Fruit fly (Drosophila melanogaster) whole organism, embryonic: ENCODE results near the gene CG10581.

Experiments
- Aef1 ChIP-seq: fragments of 200-800 bp; sonication (Bioruptor generic); IDR thresholded peaks from 3 replicates; pipeline ENCODE4 v1.3.6; 2022; ENCODE audit warnings: missing biosample characterization, missing genetic modification characterization
- Awh ChIP-seq: fragments of 200-800 bp; sonication (Bioruptor generic); IDR thresholded peaks from 2 replicates; pipeline ENCODE4, ENCODE4 v1.3.6; 2022; ENCODE audit warnings: missing biosample characterization, missing genetic modification characterization
- CG10543 ChIP-seq: fragments of 200-800 bp; sonication (Bioruptor generic); optimal IDR thresholded peaks from 3 replicates; lab custom pipeline; 2017; ENCODE audit warnings: missing biosample characterization, mild to moderate bottlenecking, missing genetic modification characterization, moderate library complexity
- CG12744 ChIP-seq: fragments of 200-800 bp; sonication (Bioruptor generic); optimal IDR thresholded peaks from 2 replicates; lab custom pipeline; 2016; ENCODE audit warnings: missing biosample characterization, missing genetic modification characterization
- CG14014 ChIP-seq: fragments of 200-800 bp; sonication (Bioruptor generic); IDR thresholded peaks from 2 replicates; pipeline ENCODE4 v1.3.6; 2022; ENCODE audit warnings: missing biosample characterization, missing genetic modification characterization
- CG15011 ChIP-seq: fragments of 200-800 bp; sonication (Bioruptor generic); optimal IDR thresholded peaks from 3 replicates; lab custom pipeline; 2018; ENCODE audit warnings: missing biosample characterization, mild to moderate bottlenecking, missing genetic modification characterization
- CG15514 ChIP-seq: fragments of 200-800 bp; sonication (Bioruptor generic); optimal IDR thresholded peaks from 3 replicates; lab custom pipeline; 2017; ENCODE audit warnings: missing biosample characterization, missing genetic modification characterization, mild to moderate bottlenecking, moderate library complexity, missing genetic modification reagents
- CG18476 ChIP-seq: fragments of 200-800 bp; sonication (Bioruptor generic); optimal IDR thresholded peaks from 2 replicates; lab custom pipeline; 2016; ENCODE audit warnings: missing biosample characterization, mild to moderate bottlenecking, missing genetic modification characterization
- CG2889 ChIP-seq: fragments of 200-800 bp; sonication (Bioruptor generic); IDR thresholded peaks from 3 replicates; pipeline ENCODE4 v1.3.6; 2022; ENCODE audit warnings: missing biosample characterization, missing genetic modification characterization
- CG3163 ChIP-seq: fragments of 200-800 bp; sonication (Bioruptor generic); optimal IDR thresholded peaks from 3 replicates; lab custom pipeline; 2016; ENCODE audit warnings: missing biosample characterization, missing genetic modification characterization
- CG32772 ChIP-seq: fragments of 200-800 bp; sonication (Bioruptor generic); IDR thresholded peaks from 2 replicates; pipeline ENCODE4 v1.3.6; 2022; ENCODE audit warnings: missing biosample characterization, missing genetic modification characterization
- CG3847 ChIP-seq: fragments of 200-800 bp; sonication (Bioruptor generic); IDR thresholded peaks from 2 replicates; pipeline ENCODE4 v1.3.6; 2022; ENCODE audit warnings: missing biosample characterization, missing genetic modification characterization
- CG4328 ChIP-seq: fragments of 200-800 bp; sonication (Bioruptor generic); optimal IDR thresholded peaks from 3 replicates; lab custom pipeline; 2017; ENCODE audit warnings: missing biosample characterization, missing genetic modification reagents, missing genetic modification characterization
- CG6254 ChIP-seq: fragments of 200-800 bp; sonication (Bioruptor generic); optimal IDR thresholded peaks from 3 replicates; lab custom pipeline; 2017; ENCODE audit warnings: mild to moderate bottlenecking, missing biosample characterization, missing genetic modification reagents, missing genetic modification characterization
- CG6654 ChIP-seq: fragments of 200-800 bp; sonication (Bioruptor generic); optimal IDR thresholded peaks from 2 replicates; lab custom pipeline; 2017; ENCODE audit warnings: missing biosample characterization, mild to moderate bottlenecking, missing genetic modification characterization
- CG6683 ChIP-seq: fragments of 200-800 bp; sonication (Bioruptor generic); optimal IDR thresholded peaks from 2 replicates; lab custom pipeline; 2017; ENCODE audit warnings: missing biosample characterization, mild to moderate bottlenecking, missing genetic modification characterization, missing genetic modification reagents
- CG7928 ChIP-seq: fragments of 200-800 bp; sonication (Bioruptor generic); optimal IDR thresholded peaks from 2 replicates; lab custom pipeline; 2017; ENCODE audit warnings: missing biosample characterization, mild to moderate bottlenecking, missing genetic modification characterization
- CG8089 ChIP-seq: fragments of 200-800 bp; sonication (Bioruptor generic); optimal IDR thresholded peaks from 3 replicates; lab custom pipeline; 2016; ENCODE audit warnings: missing biosample characterization, missing genetic modification characterization
- CG8388 ChIP-seq: fragments of 200-800 bp; sonication (Bioruptor generic); optimal IDR thresholded peaks from 2 replicates; lab custom pipeline; 2019; ENCODE audit warnings: missing biosample characterization, mild to moderate bottlenecking, missing genetic modification characterization, moderate library complexity
- CG8924 ChIP-seq: fragments of 200-800 bp; optimal IDR thresholded peaks from 3 replicates; lab custom pipeline; 2019; ENCODE audit warnings: missing biosample characterization, mild to moderate bottlenecking, missing genetic modification characterization, moderate library complexity
- D19A ChIP-seq: fragments of 200-800 bp; optimal IDR thresholded peaks from 3 replicates; lab custom pipeline; 2019; ENCODE audit warnings: missing biosample characterization, mild to moderate bottlenecking, missing genetic modification characterization, moderate library complexity
- Doc3 ChIP-seq: fragments of 200-800 bp; sonication (Bioruptor generic); IDR thresholded peaks from 3 replicates; pipeline ENCODE4 v1.3.6; 2022; ENCODE audit warnings: missing biosample characterization, missing genetic modification characterization; ENCODE audit not compliant: partially characterized antibody
- Fer1 ChIP-seq: fragments of 200-800 bp; sonication (Bioruptor generic); optimal IDR thresholded peaks from 2 replicates; lab custom pipeline; 2017; ENCODE audit warnings: missing biosample characterization, mild to moderate bottlenecking, missing genetic modification characterization
- Mad ChIP-seq: fragments of 200-800 bp; sonication (Bioruptor generic); optimal IDR thresholded peaks from 2 replicates; lab custom pipeline; 2016; ENCODE audit warnings: missing biosample characterization, missing genetic modification characterization
- Pdp1 ChIP-seq, 2 experiments: fragments of 200-800 bp; sonication (Bioruptor generic); optimal IDR thresholded peaks; 3 replicates each; lab custom pipeline; 2016; ENCODE audit warnings: missing biosample characterization in 2 of 2, missing genetic modification characterization in 2 of 2, mild to moderate bottlenecking in 1 of 2, moderate library complexity in 1 of 2
- TFAM ChIP-seq: fragments of 200-800 bp; sonication (Bioruptor generic); optimal IDR thresholded peaks from 2 replicates; lab custom pipeline; 2017; ENCODE audit warnings: missing biosample characterization, missing genetic modification characterization, inconsistent platforms
- al ChIP-seq: fragments of 200-800 bp; sonication (Bioruptor generic); IDR thresholded peaks from 2 replicates; pipeline ENCODE4 v1.3.6; 2022; ENCODE audit warnings: missing biosample characterization, missing genetic modification characterization
- bbx ChIP-seq: fragments of 200-800 bp; sonication (Bioruptor generic); IDR thresholded peaks from 2 replicates; pipeline ENCODE4 v1.3.6; 2022; ENCODE audit warnings: missing biosample characterization, missing genetic modification characterization; ENCODE audit not compliant: partially characterized antibody
- bsh ChIP-seq, 2 experiments: fragments of 200-800 bp; sonication (Bioruptor generic); optimal IDR thresholded peaks; 2 replicates each; lab custom pipeline; 2017 to 2018; ENCODE audit warnings: mild to moderate bottlenecking in 2 of 2, missing biosample characterization in 2 of 2, missing genetic modification characterization in 2 of 2, moderate library complexity in 1 of 2
- caup ChIP-seq: fragments of 200-800 bp; sonication (Bioruptor generic); optimal IDR thresholded peaks from 3 replicates; lab custom pipeline; 2017; ENCODE audit warnings: missing biosample characterization, mild to moderate bottlenecking, missing genetic modification characterization, moderate library complexity; ENCODE audit not compliant: severe bottlenecking
- chinmo ChIP-seq: fragments of 200-800 bp; sonication (Bioruptor generic); IDR thresholded peaks from 4 replicates; pipeline ENCODE4 v1.3.6; 2022; ENCODE audit warnings: missing biosample characterization, missing genetic modification characterization; ENCODE audit not compliant: partially characterized antibody
- dpn ChIP-seq, 2 experiments: fragments of 200-800 bp; sonication (Bioruptor generic); optimal IDR thresholded peaks; 3 replicates each; lab custom pipeline; 2016; ENCODE audit warnings: missing biosample characterization in 2 of 2, missing genetic modification characterization in 2 of 2
- gce ChIP-seq: fragments of 200-800 bp; sonication (Bioruptor generic); IDR thresholded peaks from 3 replicates; pipeline ENCODE4 v1.3.6; 2022; ENCODE audit warnings: missing biosample characterization, missing genetic modification characterization
- her ChIP-seq: fragments of 200-800 bp; sonication (Bioruptor generic); optimal IDR thresholded peaks from 2 replicates; lab custom pipeline; 2016; ENCODE audit warnings: missing biosample characterization, missing genetic modification characterization
- inv ChIP-seq: fragments of 200-800 bp; sonication (Bioruptor generic); IDR thresholded peaks from 2 replicates; pipeline ENCODE4 v1.3.6; 2022; ENCODE audit warnings: missing biosample characterization, missing genetic modification characterization; ENCODE audit not compliant: partially characterized antibody
- knrl ChIP-seq: fragments of 200-800 bp; sonication (Bioruptor generic); IDR thresholded peaks from 3 replicates; pipeline ENCODE4 v1.3.6; 2022; ENCODE audit warnings: missing biosample characterization, missing genetic modification characterization; ENCODE audit not compliant: partially characterized antibody
- luna ChIP-seq: fragments of 200-800 bp; sonication (Bioruptor generic); optimal IDR thresholded peaks from 2 replicates; lab custom pipeline; 2016; ENCODE audit warnings: missing biosample characterization, missing genetic modification characterization
- nmo ChIP-seq: fragments of 200-800 bp; sonication (Bioruptor generic); optimal IDR thresholded peaks from 2 replicates; lab custom pipeline; 2018; ENCODE audit warnings: missing biosample characterization, mild to moderate bottlenecking, missing genetic modification characterization, moderate library complexity
- pan ChIP-seq, 4 experiments: fragments of >200 bp in 3 of 4; fragments of 200-800 bp in 1 of 4; sonication (Bioruptor generic) in 1 of 4; optimal IDR thresholded peaks in 3 of 4; IDR thresholded peaks in 1 of 4; 2 replicates each; pipeline versions ENCODE4 v1.3.6 to Lab custom; 2017 to 2022; ENCODE audit warnings: missing biosample characterization in 2 of 4, missing genetic modification characterization in 2 of 4, mixed read lengths in 1 of 4
- pfk ChIP-seq: fragments of 200-800 bp; sonication (Bioruptor generic); optimal IDR thresholded peaks from 2 replicates; lab custom pipeline; 2018; ENCODE audit warnings: missing biosample characterization, mild to moderate bottlenecking, missing genetic modification characterization, moderate library complexity
- pita ChIP-seq: fragments of 200-800 bp; sonication (Bioruptor generic); optimal IDR thresholded peaks from 2 replicates; lab custom pipeline; 2017; ENCODE audit warnings: missing biosample characterization, mild to moderate bottlenecking, missing genetic modification characterization
- repo ChIP-seq: fragments of 200-800 bp; sonication (Bioruptor generic); optimal IDR thresholded peaks from 2 replicates; lab custom pipeline; 2016; ENCODE audit warnings: missing biosample characterization, missing genetic modification characterization
- rib ChIP-seq: fragments of 200-800 bp; sonication (Bioruptor generic); IDR thresholded peaks from 2 replicates; pipeline ENCODE4 v1.3.6; 2022; ENCODE audit warnings: missing biosample characterization, missing genetic modification characterization
- salm ChIP-seq: fragments of 200-800 bp; sonication (Bioruptor generic); optimal IDR thresholded peaks from 2 replicates; lab custom pipeline; 2018; ENCODE audit warnings: missing biosample characterization, mild to moderate bottlenecking, missing genetic modification characterization
- slbo ChIP-seq: fragments of 200-800 bp; sonication (Bioruptor generic); IDR thresholded peaks from 2 replicates; pipeline ENCODE4 v1.3.6; 2022; ENCODE audit warnings: missing biosample characterization, missing genetic modification characterization
- so ChIP-seq: fragments of 200-800 bp; sonication (Bioruptor generic); IDR thresholded peaks from 3 replicates; pipeline ENCODE4 v1.3.6; 2022; ENCODE audit warnings: missing biosample characterization, missing genetic modification characterization
- ssp ChIP-seq: fragments of 200-800 bp; sonication (Bioruptor generic); IDR thresholded peaks from 2 replicates; pipeline ENCODE4 v1.3.6; 2022; ENCODE audit warnings: missing biosample characterization, missing genetic modification characterization
- stc ChIP-seq: fragments of 200-800 bp; sonication (Bioruptor generic); IDR thresholded peaks from 2 replicates; pipeline ENCODE4 v1.3.6; 2022; ENCODE audit warnings: missing biosample characterization, missing genetic modification characterization
- zfh1 ChIP-seq: fragments of 200-800 bp; sonication (Bioruptor generic); IDR thresholded peaks from 3 replicates; pipeline ENCODE4 v1.3.6; 2022; ENCODE audit warnings: missing biosample characterization, missing genetic modification characterization

Gene CG10581

dm6 chr3L:21058651-21059050 lies 24.6 kb upstream of the CG10581 start (continued):
- TF ChIP-seq salm (tag; lab: Kevin White, UChicago) (no peak), caup (GFP tag; lab: Kevin White, UChicago) (peak; percentile 9), bbx (GFP tag; lab: Robert Waterston, UW) (peak; percentile 17; the same call in 1 of the 2 replicates), inv (GFP tag; lab: Robert Waterston, UW) (no peak), knrl (GFP tag; lab: Robert Waterston, UW) (0 out of 3 replicates have a peak, but pooled peaks have one; percentile 7), zfh1 (0 out of 3 replicates have a peak, but pooled peaks have one; percentile 10), her (peak; percentile 25), repo (GFP tag; lab: Kevin White, UChicago) (no peak), nmo (GFP tag; lab: Kevin White, UChicago) (no peak), chinmo (GFP tag; lab: Robert Waterston, UW) (peak; percentile 98), CG6683 (GFP tag; lab: Kevin White, UChicago) (no peak), CG6654 (GFP tag; lab: Kevin White, UChicago) (no peak), CG18476 (GFP tag; lab: Kevin White, UChicago) (no peak), CG3847 (no peak), CG15514 (GFP tag; lab: Kevin White, UChicago) (peak; percentile 8), CG10543 (GFP tag; lab: Kevin White, UChicago) (peak; percentile 58), D19A (tag; lab: Kevin White, UChicago) (peak; percentile 13), so (GFP tag; lab: Robert Waterston, UW) (0 out of 3 replicates have a peak, but pooled peaks have one; percentile 40), stc (GFP tag; lab: Robert Waterston, UW) (peak; percentile 29; the same call in 1 of the 2 replicates), CG12744 (GFP tag; lab: Kevin White, UChicago) (no peak), Mad (no peak), dpn (GFP tag; optimal IDR thresholded peaks at IDR 0.05; lab: Kevin White, UChicago) (no peak), CG2889 (GFP tag; lab: Robert Waterston, UW) (no peak), Fer1 (GFP tag; lab: Kevin White, UChicago) (peak; percentile 7), ssp (GFP tag; lab: Robert Waterston, UW) (no peak), bsh (GFP tag; optimal IDR thresholded peaks at IDR 0.05; lab: Kevin White, UChicago) (no peak), pita (no peak), al (GFP tag; lab: Robert Waterston, UW) (no peak), CG32772 (GFP tag; lab: Robert Waterston, UW) (no peak), gce (no peak), Awh (peak; percentile 53; the same call in 1 of the 2 replicates), CG7928 (GFP tag; lab: Kevin White, UChicago) (no peak), CG4328 (GFP tag; lab: Kevin White, UChicago) (no peak), Aef1 (GFP tag; lab: Robert Waterston, UW) (peak; percentile 47; the same call in 2 of the 3 replicates), TFAM (GFP tag; lab: Kevin White, UChicago) (no peak), rib (GFP tag; lab: Robert Waterston, UW) (peak; percentile 63; the same call in 1 of the 2 replicates), Doc3 (GFP tag; lab: Robert Waterston, UW) (no peak), pan (optimal IDR thresholded peaks at IDR 0.05; lab: Kevin White, UChicago) (no peak), pan (GFP tag; optimal IDR thresholded peaks at IDR 0.05 in 1 of 2, IDR thresholded peaks at IDR 0.05 in 1 of 2) (peak in 1 of 2 experiments; percentile 37), slbo (GFP tag; lab: Robert Waterston, UW) (0 out of 2 replicates have a peak, but pooled peaks have one; percentile 7), CG8089 (GFP tag; lab: Kevin White, UChicago) (no peak), CG3163 (GFP tag; lab: Kevin White, UChicago) (peak; percentile 55), CG8924 (tag; lab: Kevin White, UChicago) (peak; percentile 21), pfk (GFP tag; lab: Kevin White, UChicago) (no peak), CG15011 (GFP tag; lab: Kevin White, UChicago) (no peak), CG6254 (GFP tag; lab: Kevin White, UChicago) (no peak), CG14014 (GFP tag; lab: Robert Waterston, UW) (peak; percentile 39; the same call in 1 of the 2 replicates), Pdp1 (GFP tag; optimal IDR thresholded peaks at IDR 0.05; lab: Kevin White, UChicago) (peak in 1 of 2 experiments; percentile 40), luna (no peak), CG8388 (GFP tag; lab: Kevin White, UChicago) (no peak)
